Worm (Caenorhabditis elegans): ENCODE measurements around the gene egl-23.

DNA sequence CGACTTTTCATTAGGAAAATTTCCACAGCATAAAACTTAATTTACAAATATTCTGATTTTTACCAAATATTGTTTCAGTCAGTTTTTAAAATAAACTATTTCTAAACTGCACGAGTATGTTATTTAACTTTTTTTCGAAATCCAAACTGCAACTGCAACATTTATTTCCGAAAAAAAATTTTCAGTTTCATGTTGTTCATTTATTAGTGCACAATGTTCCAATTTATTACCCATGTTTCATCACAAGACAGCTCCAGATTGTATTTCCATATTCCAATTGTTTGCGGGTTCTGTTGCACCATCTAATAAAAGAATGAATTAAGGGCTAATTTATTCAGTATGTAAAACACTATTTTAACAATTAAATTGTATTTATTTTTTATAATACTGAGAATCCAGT lies 47.2 kb upstream of the egl-23 start:
- no peak for TF ChIP-seq snpc-4 (tag; optimal IDR thresholded peaks at IDR 0.05)
- TF ChIP-seq nhr-237 (tag; optimal IDR thresholded peaks at IDR 0.05), result no peak
- no peak for TF ChIP-seq lin-13 (GFP tag; optimal IDR thresholded peaks at IDR 0.05)
- no peak for TF ChIP-seq fos-1 (tag; optimal IDR thresholded peaks at IDR 0.05)
- TF ChIP-seq zag-1 (tag; optimal IDR thresholded peaks at IDR 0.05), result no peak
- no peak for TF ChIP-seq mab-5 (tag; optimal IDR thresholded peaks at IDR 0.05)

Data from whole organism, L2 larva.